Fruit fly (Drosophila melanogaster): ENCODE results near the gene CG9500.

The CG9500 gene

DNA sequence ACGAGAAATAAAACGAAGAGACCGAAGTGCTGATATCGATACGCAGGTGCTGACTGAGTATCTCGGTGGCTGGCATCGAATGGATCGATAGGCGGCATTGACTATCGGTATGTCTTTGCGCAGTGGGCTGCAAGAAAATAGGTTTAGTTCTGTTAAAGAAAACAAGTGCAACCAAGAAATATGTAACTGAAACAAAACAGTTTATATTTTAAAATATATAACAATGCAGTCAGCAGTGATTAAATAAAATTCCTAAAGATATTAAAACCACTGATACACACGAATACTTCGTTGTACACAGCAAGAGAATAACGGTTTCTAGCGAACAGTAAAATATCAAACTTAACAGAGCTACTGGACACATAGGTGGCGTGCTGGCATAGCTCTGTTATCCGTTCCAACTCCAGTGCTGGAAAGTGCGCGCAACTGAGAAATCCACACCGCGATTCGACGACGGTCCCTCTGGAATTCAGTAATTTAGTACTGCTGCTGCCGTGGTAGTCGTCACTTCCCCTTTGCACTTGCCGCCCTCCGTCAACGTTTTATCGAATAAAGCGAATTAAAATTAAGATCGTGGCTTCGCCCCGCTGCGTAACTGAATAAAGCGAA, 19.6 kb downstream of the CG9500 start, which contains the start of the genes Pez and Cpr (continued):
- TF ChIP-seq Hr78 (GFP tag; optimal IDR thresholded peaks at IDR 0.05), result no peak
- peak; percentile 55 for TF ChIP-seq Sry-δ (GFP tag; optimal IDR thresholded peaks at IDR 0.05)
- no peak for TF ChIP-seq CG15269 (tag; optimal IDR thresholded peaks at IDR 0.05)
- TF ChIP-seq Meics (GFP tag; optimal IDR thresholded peaks at IDR 0.05), result peak; percentile 59
- TF ChIP-seq CG2129 (GFP tag; IDR thresholded peaks at IDR 0.05; ENCODE audit: partially characterized antibody), result peak; percentile 64; the same call in 1 of the 2 replicates
- 0 out of 2 replicates have a peak, but pooled peaks have one; percentile 11 for TF ChIP-seq Nf-YA (GFP tag; IDR thresholded peaks at IDR 0.05)
- TF ChIP-seq cad (GFP tag; optimal IDR thresholded peaks at IDR 0.05), result no peak
- TF ChIP-seq Neu2 (GFP tag; optimal IDR thresholded peaks at IDR 0.05; ENCODE audit: borderline replicate concordance), result no peak
- TF ChIP-seq CG3163 (GFP tag; optimal IDR thresholded peaks at IDR 0.05), result peak; percentile 4
- TF ChIP-seq CG10462 (GFP tag; optimal IDR thresholded peaks at IDR 0.05), result peak; percentile 92
- TF ChIP-seq CG10654 (GFP tag; optimal IDR thresholded peaks at IDR 0.05), result no peak
- TF ChIP-seq Hmr (GFP tag; optimal IDR thresholded peaks at IDR 0.05), result peak; percentile 86
- TF ChIP-seq CG17186 (GFP tag; optimal IDR thresholded peaks at IDR 0.05), result peak; percentile 75
- TF ChIP-seq CG10543 (GFP tag; optimal IDR thresholded peaks at IDR 0.05), result no peak
- peak; percentile 47 for TF ChIP-seq Side (GFP tag; optimal IDR thresholded peaks at IDR 0.05)
- TF ChIP-seq Dad (GFP tag; optimal IDR thresholded peaks at IDR 0.05), result peak; percentile 11
- no peak for TF ChIP-seq CG3407 (GFP tag; optimal IDR thresholded peaks at IDR 0.05)
- no peak for TF ChIP-seq CG4707 (GFP tag; optimal IDR thresholded peaks at IDR 0.05)
- TF ChIP-seq CG18599 (GFP tag; optimal IDR thresholded peaks at IDR 0.05), result peak; percentile 24
- peak; percentile 59 for TF ChIP-seq stwl (tag; optimal IDR thresholded peaks at IDR 0.05)
- no peak for TF ChIP-seq CG32767 (GFP tag; IDR thresholded peaks at IDR 0.05)
- TF ChIP-seq CG17328 (GFP tag; IDR thresholded peaks at IDR 0.05), result peak; percentile 37; the same call in 1 of the 2 replicates
- TF ChIP-seq Bgb (GFP tag; IDR thresholded peaks at IDR 0.05; ENCODE audit: partially characterized antibody), result peak; percentile 80
- peak; percentile 81 for TF ChIP-seq CG6791 (GFP tag; IDR thresholded peaks at IDR 0.05; ENCODE audit: partially characterized antibody)
- TF ChIP-seq CG4360 (GFP tag; IDR thresholded peaks at IDR 0.05), result no peak
- TF ChIP-seq CG1647 (GFP tag; optimal IDR thresholded peaks at IDR 0.05), result no peak
- TF ChIP-seq fd64A (GFP tag; optimal IDR thresholded peaks at IDR 0.05), result no peak
- TF ChIP-seq jing (GFP tag; optimal IDR thresholded peaks at IDR 0.05), result no peak
- peak; percentile 76 for TF ChIP-seq sna (GFP tag; IDR thresholded peaks at IDR 0.05; ENCODE audit: partially characterized antibody)
- TF ChIP-seq pfk (GFP tag; optimal IDR thresholded peaks at IDR 0.05), result peak; percentile 1
- no peak for TF ChIP-seq klu (GFP tag; IDR thresholded peaks at IDR 0.05)
- no peak for TF ChIP-seq CG10147 (GFP tag; optimal IDR thresholded peaks at IDR 0.05)
- peak; percentile 24 for TF ChIP-seq exex (tag; optimal IDR thresholded peaks at IDR 0.05)
- TF ChIP-seq ATbp (GFP tag; optimal IDR thresholded peaks at IDR 0.05), result no peak
- peak; percentile 21 for TF ChIP-seq Fer1 (GFP tag; optimal IDR thresholded peaks at IDR 0.05)
- TF ChIP-seq CG15514 (GFP tag; optimal IDR thresholded peaks at IDR 0.05), result peak; percentile 68
- peak; percentile 21 for TF ChIP-seq Fer3 (tag; optimal IDR thresholded peaks at IDR 0.05)
- peak; percentile 50 for TF ChIP-seq mirr (GFP tag; optimal IDR thresholded peaks at IDR 0.05)
- peak; percentile 90 for TF ChIP-seq CG10267 (tag; optimal IDR thresholded peaks at IDR 0.05)
- peak; percentile 19; the same call in 1 of the 2 replicates for TF ChIP-seq Drgx (GFP tag; IDR thresholded peaks at IDR 0.05)
- TF ChIP-seq CG3838 (GFP tag; optimal IDR thresholded peaks at IDR 0.05), result no peak
- peak; percentile 15 for TF ChIP-seq fu2 (GFP tag; optimal IDR thresholded peaks at IDR 0.05)
- TF ChIP-seq CG11504 (tag; optimal IDR thresholded peaks at IDR 0.05), result no peak
- no peak for TF ChIP-seq CG15479 (GFP tag; optimal IDR thresholded peaks at IDR 0.05)
- no peak for TF ChIP-seq emc (GFP tag; optimal IDR thresholded peaks at IDR 0.05)
- TF ChIP-seq Nf-YB (GFP tag; optimal IDR thresholded peaks at IDR 0.05), result no peak
- no peak for TF ChIP-seq CG31388 (GFP tag; optimal IDR thresholded peaks at IDR 0.05)
- peak; percentile 81 for TF ChIP-seq ci (GFP tag; IDR thresholded peaks at IDR 0.05)

Data from whole organism, embryonic.